Worm (Caenorhabditis elegans) whole organism, L1 larva: Measurements from ENCODE around the gene mob-2.

Experiments used
- ceh-8 ChIP-seq: fragments of 200-800 bp; sonication (Bioruptor generic); optimal IDR thresholded peaks from 2 replicates; lab custom pipeline; 2018; ENCODE audit warnings: mild to moderate bottlenecking, missing genetic modification characterization, moderate library complexity, missing compliant biosample characterization
- ceh-82 ChIP-seq, 3 experiments: fragments of 150-350 bp in 1 of 3; sonication (generic microtip) in 2 of 3; optimal IDR thresholded peaks; 2 replicates each; lab custom pipeline; 2014 to 2017; ENCODE audit warnings: missing biosample characterization in 3 of 3, missing genetic modification characterization in 3 of 3
- ceh-90 ChIP-seq: sonication (generic microtip); optimal IDR thresholded peaks from 2 replicates; lab custom pipeline; 2016; ENCODE audit warnings: missing genetic modification characterization, missing compliant biosample characterization
- ces-1 ChIP-seq: fragments of 150-350 bp; optimal IDR thresholded peaks from 2 replicates; lab custom pipeline; 2014; ENCODE audit warnings: missing biosample characterization, missing genetic modification reagents, missing genetic modification characterization
- dpl-1 ChIP-seq, 3 experiments: fragments of 150-350 bp in 2 of 3; sonication (generic microtip) in 1 of 3; optimal IDR thresholded peaks; 2 replicates each; lab custom pipeline; 2014 to 2017; ENCODE audit warnings: missing biosample characterization in 3 of 3, missing genetic modification characterization in 3 of 3, missing genetic modification reagents in 3 of 3
- dsc-1 ChIP-seq: sonication (generic microtip); optimal IDR thresholded peaks from 2 replicates; lab custom pipeline; 2016; ENCODE audit warnings: mild to moderate bottlenecking, missing genetic modification characterization, missing compliant biosample characterization
- efl-3 ChIP-seq: fragments of 200-800 bp; sonication (Bioruptor generic); optimal IDR thresholded peaks from 2 replicates; lab custom pipeline; 2018; ENCODE audit warnings: mild to moderate bottlenecking, missing genetic modification characterization, missing compliant biosample characterization
- egl-27 ChIP-seq, 2 experiments: fragments of 150-350 bp in 1 of 2; sonication (generic microtip); optimal IDR thresholded peaks; 3 replicates each; lab custom pipeline; 2017 to 2018; ENCODE audit warnings: missing biosample characterization in 2 of 2, missing genetic modification characterization in 2 of 2, missing genetic modification reagents in 2 of 2
- fkh-10 ChIP-seq: sonication (generic microtip); optimal IDR thresholded peaks from 2 replicates; lab custom pipeline; 2017; ENCODE audit warnings: missing biosample characterization, missing genetic modification reagents, missing genetic modification characterization
- irx-1 ChIP-seq: sonication (generic microtip); optimal IDR thresholded peaks from 2 replicates; lab custom pipeline; 2016; ENCODE audit warnings: missing genetic modification characterization, missing compliant biosample characterization
- jun-1 ChIP-seq: fragments of 150-350 bp; optimal IDR thresholded peaks from 2 replicates; lab custom pipeline; 2014; ENCODE audit warnings: missing biosample characterization, missing genetic modification reagents, missing genetic modification characterization
- lin-14 ChIP-seq: fragments of 200-800 bp; sonication (Bioruptor generic); optimal IDR thresholded peaks from 2 replicates; lab custom pipeline; 2018; ENCODE audit warnings: mild to moderate bottlenecking, missing genetic modification characterization, moderate library complexity, missing compliant biosample characterization
- lin-39 ChIP-seq: fragments of 150-350 bp; optimal IDR thresholded peaks from 2 replicates; lab custom pipeline; 2014; ENCODE audit warnings: missing biosample characterization, missing genetic modification reagents, missing genetic modification characterization
- mdl-1 ChIP-seq, 2 experiments: fragments of 150-350 bp; optimal IDR thresholded peaks; 2 replicates each; lab custom pipeline; 2014 to 2017; ENCODE audit warnings: missing biosample characterization in 2 of 2, missing genetic modification characterization in 2 of 2, inconsistent platforms in 1 of 2
- mef-2 ChIP-seq: fragments of 150-350 bp; optimal IDR thresholded peaks from 2 replicates; lab custom pipeline; 2014; ENCODE audit warnings: missing biosample characterization, missing genetic modification characterization
- nhr-77 ChIP-seq: fragments of 150-350 bp; optimal IDR thresholded peaks from 2 replicates; lab custom pipeline; 2014; ENCODE audit warnings: missing biosample characterization, missing genetic modification characterization
- nhr-84 ChIP-seq: sonication (generic microtip); optimal IDR thresholded peaks from 2 replicates; lab custom pipeline; 2017; ENCODE audit warnings: missing biosample characterization, missing genetic modification characterization
- nhr-90 ChIP-seq: sonication (generic microtip); optimal IDR thresholded peaks from 2 replicates; lab custom pipeline; 2016; ENCODE audit warnings: mild to moderate bottlenecking, missing genetic modification characterization, missing compliant biosample characterization; ENCODE audit not compliant: poor library complexity
- pag-3 ChIP-seq: sonication (generic microtip); optimal IDR thresholded peaks from 2 replicates; lab custom pipeline; 2017; ENCODE audit warnings: missing genetic modification characterization, mild to moderate bottlenecking, missing compliant biosample characterization, antibody characterized with exemption, borderline replicate concordance; ENCODE audit not compliant: insufficient read depth
- pax-3 ChIP-seq: fragments of 200-800 bp; sonication (Bioruptor generic); optimal IDR thresholded peaks from 2 replicates; lab custom pipeline; 2018; ENCODE audit warnings: mild to moderate bottlenecking, missing genetic modification characterization, moderate library complexity, missing compliant biosample characterization
- rnt-1 ChIP-seq: sonication (generic microtip); optimal IDR thresholded peaks from 2 replicates; lab custom pipeline; 2016; ENCODE audit warnings: mild to moderate bottlenecking, missing genetic modification characterization, moderate library complexity, missing compliant biosample characterization
- skn-1 ChIP-seq: fragments of 150-350 bp; optimal IDR thresholded peaks from 2 replicates; lab custom pipeline; 2014; ENCODE audit warnings: missing biosample characterization, missing genetic modification characterization
- snpc-4 ChIP-seq: fragments of 150-350 bp; optimal IDR thresholded peaks from 2 replicates; lab custom pipeline; 2014; ENCODE audit warnings: missing biosample characterization, missing genetic modification characterization
- snu-23 ChIP-seq: sonication (generic microtip); optimal IDR thresholded peaks from 2 replicates; lab custom pipeline; 2016; ENCODE audit warnings: missing genetic modification characterization, missing compliant biosample characterization
- sox-4 ChIP-seq: sonication (generic microtip); optimal IDR thresholded peaks from 2 replicates; lab custom pipeline; 2016; ENCODE audit warnings: missing genetic modification characterization, missing compliant biosample characterization
- tbx-2 ChIP-seq: sonication (generic microtip); optimal IDR thresholded peaks from 2 replicates; lab custom pipeline; 2016; ENCODE audit warnings: missing genetic modification characterization, missing compliant biosample characterization
- tlp-1 ChIP-seq: fragments of 150-350 bp; optimal IDR thresholded peaks from 2 replicates; lab custom pipeline; 2014; ENCODE audit warnings: missing biosample characterization, missing genetic modification characterization
- vab-15 ChIP-seq: sonication (generic microtip); optimal IDR thresholded peaks from 2 replicates; lab custom pipeline; 2017; ENCODE audit warnings: missing genotype, mild to moderate bottlenecking, missing genetic modification characterization, missing compliant biosample characterization

The mob-2 gene

ce11 chrX:13104966-13105365, 64.9 kb downstream of the mob-2 start, which contains the start of gene F17H10.1 (continued):
- TF ChIP-seq snpc-4 (tag; lab: Kevin White, UChicago) (peak; percentile 3), jun-1 (no peak), tbx-2 (peak; percentile 72), ceh-90 (tag; lab: Kevin White, UChicago) (peak; percentile 31), rnt-1 (peak; percentile 91), nhr-84 (tag; lab: Kevin White, UChicago) (no peak), pag-3 (tag; lab: Kevin White, UChicago) (peak; percentile 28), mdl-1 (tag; optimal IDR thresholded peaks at IDR 0.05; lab: Kevin White, UChicago) (peak; percentile 28 to 98), ceh-82 (tag; optimal IDR thresholded peaks at IDR 0.05; lab: Kevin White, UChicago) (peak in 2 of 3 experiments; percentile 12 to 69), nhr-90 (peak; percentile 85), efl-3 (GFP tag; lab: Kevin White, UChicago) (no peak), dpl-1 (GFP tag; optimal IDR thresholded peaks at IDR 0.05; lab: Kevin White, UChicago) (peak; percentile 17 to 47 (median 42)), pax-3 (tag; lab: Kevin White, UChicago) (peak; percentile 19)

- no peak for TF ChIP-seq efl-3 (GFP tag; lab: Kevin White, UChicago)
- no peak for TF ChIP-seq tlp-1 (tag; lab: Kevin White, UChicago)
- TF ChIP-seq irx-1 (tag; lab: Kevin White, UChicago): no peak
- no peak for TF ChIP-seq dsc-1 (tag; lab: Kevin White, UChicago)
- no peak for TF ChIP-seq egl-27 (tag; optimal IDR thresholded peaks at IDR 0.05; lab: Kevin White, UChicago)
- no peak for TF ChIP-seq snu-23
- TF ChIP-seq skn-1 (tag; lab: Kevin White, UChicago): no peak
- TF ChIP-seq nhr-77 (tag; lab: Kevin White, UChicago): no peak
- no peak for TF ChIP-seq vab-15 (tag; lab: Kevin White, UChicago)
- TF ChIP-seq ces-1 (GFP tag; lab: Kevin White, UChicago): no peak
- no peak for TF ChIP-seq mef-2 (tag; lab: Kevin White, UChicago)
- TF ChIP-seq sox-4 (tag; lab: Kevin White, UChicago): no peak
- TF ChIP-seq ceh-8: no peak
- TF ChIP-seq lin-39 (tag; lab: Kevin White, UChicago): no peak
- TF ChIP-seq fkh-10: no peak
- no peak for TF ChIP-seq nhr-90
- TF ChIP-seq lin-14 (GFP tag; lab: Kevin White, UChicago): no peak
These were observed 67.0 kb downstream of the mob-2 start for ce11 chrX:13102838-13103237.
